Worm (Caenorhabditis elegans) whole organism, L3 larva: ENCODE data around the gene ints-13.

Experiments used
- R02D3.7 ChIP-seq: fragments of 150-350 bp; optimal IDR thresholded peaks from 2 replicates; lab custom pipeline; 2014; ENCODE audit warnings: missing biosample characterization, missing genetic modification characterization
- ZK546.5 ChIP-seq: sonication (generic microtip); optimal IDR thresholded peaks from 2 replicates; lab custom pipeline; 2017; ENCODE audit warnings: missing biosample characterization, missing genetic modification characterization
- aly-2 ChIP-seq: fragments of 150-350 bp; optimal IDR thresholded peaks from 2 replicates; lab custom pipeline; 2014; ENCODE audit warnings: missing biosample characterization, missing genetic modification characterization
- ama-1 ChIP-seq: fragments of 150-350 bp; optimal IDR thresholded peaks from 2 replicates; lab custom pipeline; 2018
- ceh-16 ChIP-seq: sonication (generic microtip); optimal IDR thresholded peaks from 2 replicates; lab custom pipeline; 2017; ENCODE audit warnings: missing biosample characterization, missing genetic modification characterization
- ceh-9 ChIP-seq: sonication (generic microtip); optimal IDR thresholded peaks from 2 replicates; lab custom pipeline; 2018; ENCODE audit warnings: missing biosample characterization, missing genetic modification characterization
- daf-12 ChIP-seq: fragments of 150-350 bp; optimal IDR thresholded peaks from 2 replicates; lab custom pipeline; 2014; ENCODE audit warnings: missing biosample characterization, missing genetic modification reagents, missing genetic modification characterization
- egl-5 ChIP-seq: fragments of 150-350 bp; optimal IDR thresholded peaks from 2 replicates; lab custom pipeline; 2017; ENCODE audit warnings: missing biosample characterization, missing genetic modification reagents, missing genetic modification characterization, inconsistent platforms
- elt-1 ChIP-seq: fragments of 150-350 bp; optimal IDR thresholded peaks from 2 replicates; lab custom pipeline; 2014; ENCODE audit warnings: missing biosample characterization, missing genetic modification characterization
- elt-2 ChIP-seq: sonication (generic microtip); optimal IDR thresholded peaks from 2 replicates; lab custom pipeline; 2016; ENCODE audit warnings: missing genetic modification reagents, mild to moderate bottlenecking, missing genetic modification characterization, missing compliant biosample characterization
- elt-3 ChIP-seq, 3 experiments: fragments of 150-350 bp in 1 of 3; sonication (generic microtip) in 2 of 3; optimal IDR thresholded peaks; 2 replicates in 2 of 3; 4 replicates in 1 of 3; lab custom pipeline; 2014 to 2017; ENCODE audit warnings: missing biosample characterization in 3 of 3, missing genetic modification characterization in 3 of 3
- fkh-10 ChIP-seq: sonication (generic microtip); optimal IDR thresholded peaks from 2 replicates; lab custom pipeline; 2017; ENCODE audit warnings: missing biosample characterization, missing genetic modification reagents, missing genetic modification characterization
- fkh-2 ChIP-seq: fragments of 150-350 bp; optimal IDR thresholded peaks from 2 replicates; lab custom pipeline; 2014; ENCODE audit warnings: missing biosample characterization, missing genetic modification reagents, missing genetic modification characterization
- fos-1 ChIP-seq: fragments of 150-350 bp; optimal IDR thresholded peaks from 2 replicates; lab custom pipeline; 2014; ENCODE audit warnings: missing biosample characterization, missing genetic modification characterization
- hmg-11 ChIP-seq: sonication (generic microtip); optimal IDR thresholded peaks from 2 replicates; lab custom pipeline; 2016; ENCODE audit warnings: missing genetic modification characterization, missing compliant biosample characterization
- jun-1 ChIP-seq: fragments of 150-350 bp; optimal IDR thresholded peaks from 2 replicates; lab custom pipeline; 2014; ENCODE audit warnings: missing biosample characterization, missing genetic modification reagents, missing genetic modification characterization
- lin-15B ChIP-seq: fragments of 150-350 bp; optimal IDR thresholded peaks from 2 replicates; lab custom pipeline; 2014; ENCODE audit warnings: missing biosample characterization, missing genetic modification characterization
- lin-39 ChIP-seq: fragments of 150-350 bp; optimal IDR thresholded peaks from 2 replicates; lab custom pipeline; 2018; ENCODE audit warnings: missing biosample characterization, missing genetic modification reagents, missing genetic modification characterization
- lsy-12 ChIP-seq: sonication (generic microtip); optimal IDR thresholded peaks from 2 replicates; lab custom pipeline; 2016; ENCODE audit warnings: mild to moderate bottlenecking, missing genetic modification characterization, missing compliant biosample characterization
- mdl-1 ChIP-seq: fragments of 150-350 bp; optimal IDR thresholded peaks from 2 replicates; lab custom pipeline; 2014; ENCODE audit warnings: missing biosample characterization, missing genetic modification characterization
- mml-1 ChIP-seq: fragments of 150-350 bp; sonication (generic microtip); optimal IDR thresholded peaks from 3 replicates; lab custom pipeline; 2014; ENCODE audit warnings: missing biosample characterization, missing genetic modification characterization
- nfya-1 ChIP-seq: sonication (generic microtip); optimal IDR thresholded peaks from 2 replicates; lab custom pipeline; 2017; ENCODE audit warnings: missing genetic modification characterization, mild to moderate bottlenecking, missing compliant biosample characterization, antibody characterized with exemption, moderate library complexity; ENCODE audit not compliant: insufficient read depth
- nhr-23 ChIP-seq: fragments of 150-350 bp; optimal IDR thresholded peaks from 2 replicates; lab custom pipeline; 2014; ENCODE audit warnings: missing biosample characterization, missing genetic modification reagents, missing genetic modification characterization
- nhr-237 ChIP-seq: fragments of 150-350 bp; optimal IDR thresholded peaks from 2 replicates; lab custom pipeline; 2014; ENCODE audit warnings: missing biosample characterization, missing genetic modification characterization
- nhr-25 ChIP-seq: sonication (generic microtip); optimal IDR thresholded peaks from 2 replicates; lab custom pipeline; 2017; ENCODE audit warnings: missing biosample characterization, missing genetic modification characterization
- nhr-28 ChIP-seq: fragments of 150-350 bp; optimal IDR thresholded peaks from 2 replicates; lab custom pipeline; 2014; ENCODE audit warnings: missing biosample characterization, missing genetic modification characterization
- nhr-43 ChIP-seq: sonication (generic microtip); optimal IDR thresholded peaks from 2 replicates; lab custom pipeline; 2016; ENCODE audit warnings: mild to moderate bottlenecking, missing genetic modification characterization, missing compliant biosample characterization; ENCODE audit not compliant: poor library complexity, severe bottlenecking
- nhr-76 ChIP-seq: fragments of 150-350 bp; sonication (generic microtip); optimal IDR thresholded peaks from 5 replicates; lab custom pipeline; 2014; ENCODE audit warnings: missing biosample characterization, missing genetic modification characterization
- pha-4 ChIP-seq: fragments of 150-350 bp; optimal IDR thresholded peaks from 2 replicates; lab custom pipeline; 2014; ENCODE audit warnings: missing biosample characterization, missing genetic modification reagents, missing genetic modification characterization
- pqm-1 ChIP-seq: fragments of 150-350 bp; optimal IDR thresholded peaks from 2 replicates; lab custom pipeline; 2017; ENCODE audit warnings: missing biosample characterization, missing genetic modification characterization, inconsistent platforms
- sea-2 ChIP-seq: fragments of 150-350 bp; sonication (generic microtip); optimal IDR thresholded peaks from 4 replicates; lab custom pipeline; 2014; ENCODE audit warnings: missing biosample characterization, missing genetic modification reagents, missing genetic modification characterization
- skn-1 ChIP-seq: fragments of 150-350 bp; optimal IDR thresholded peaks from 2 replicates; lab custom pipeline; 2014; ENCODE audit warnings: missing biosample characterization, missing genetic modification characterization
- snpc-4 ChIP-seq: fragments of 150-350 bp; optimal IDR thresholded peaks from 2 replicates; lab custom pipeline; 2014; ENCODE audit warnings: missing biosample characterization, missing genetic modification characterization
- tbx-2 ChIP-seq: sonication (generic microtip); optimal IDR thresholded peaks from 2 replicates; lab custom pipeline; 2016; ENCODE audit warnings: mild to moderate bottlenecking, missing genetic modification characterization, missing compliant biosample characterization
- unc-39 ChIP-seq: sonication (generic microtip); optimal IDR thresholded peaks from 4 replicates; lab custom pipeline; 2017; ENCODE audit warnings: missing biosample characterization, missing genetic modification characterization
- unc-62 ChIP-seq: fragments of 150-350 bp; sonication (generic microtip); optimal IDR thresholded peaks from 4 replicates; lab custom pipeline; 2014; ENCODE audit warnings: missing biosample characterization, missing genetic modification reagents, missing genetic modification characterization
- zag-1 ChIP-seq: fragments of 150-350 bp; optimal IDR thresholded peaks from 2 replicates; lab custom pipeline; 2014; ENCODE audit warnings: missing biosample characterization, missing genetic modification characterization
- ztf-11 ChIP-seq: fragments of 150-350 bp; optimal IDR thresholded peaks from 2 replicates; lab custom pipeline; 2014; ENCODE audit warnings: missing biosample characterization, missing genetic modification characterization

ints-13 gene

DNA sequence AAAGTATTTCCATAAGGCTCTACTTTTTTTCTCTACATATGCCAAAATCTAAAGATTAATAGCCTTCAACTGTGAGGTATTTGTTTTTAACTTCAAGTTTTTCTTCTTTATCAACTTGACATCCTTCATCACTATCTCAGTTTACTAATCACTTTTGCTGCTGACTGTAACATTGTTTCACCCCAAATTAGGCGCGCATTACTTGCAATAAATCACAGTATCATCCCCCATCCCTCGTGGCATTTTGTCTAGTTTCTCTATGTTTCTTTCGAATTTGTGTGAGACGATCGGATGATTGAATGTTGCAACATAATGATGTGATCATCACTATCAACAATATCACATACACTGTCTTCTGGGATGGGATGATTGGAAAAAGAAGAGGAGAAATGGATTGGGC is 10.2 kb upstream of the ints-13 start:
- no peak for TF ChIP-seq daf-12 (tag; lab: Kevin White, UChicago)
- peak in 2 of 3 experiments; percentile 61 to 65 for TF ChIP-seq elt-3 (tag; optimal IDR thresholded peaks at IDR 0.05; lab: Kevin White, UChicago)
- no peak for TF ChIP-seq lin-39 (tag; lab: Kevin White, UChicago)
- no peak for TF ChIP-seq nhr-76 (tag; lab: Kevin White, UChicago)
- no peak for TF ChIP-seq nhr-237 (tag; lab: Kevin White, UChicago)
- peak; percentile 87 for TF ChIP-seq nhr-25 (tag; lab: Kevin White, UChicago)
- no peak for TF ChIP-seq skn-1 (tag; lab: Kevin White, UChicago)
- TF ChIP-seq nhr-23, result peak; percentile 78
- TF ChIP-seq tbx-2 (tag; lab: Kevin White, UChicago), result no peak
- no peak for TF ChIP-seq R02D3.7 (tag; lab: Kevin White, UChicago)
- TF ChIP-seq jun-1 (tag; lab: Kevin White, UChicago), result no peak
- TF ChIP-seq unc-62 (GFP tag; lab: Kevin White, UChicago), result no peak
- TF ChIP-seq ztf-11 (tag; lab: Kevin White, UChicago), result no peak
- TF ChIP-seq nhr-43 (tag; lab: Kevin White, UChicago), result peak; percentile 69
- no peak for TF ChIP-seq lin-15B (tag; lab: Kevin White, UChicago)
- TF ChIP-seq sea-2, result no peak
- TF ChIP-seq fos-1 (tag; lab: Kevin White, UChicago), result no peak
- TF ChIP-seq elt-1, result no peak
- no peak for TF ChIP-seq lsy-12 (tag; lab: Kevin White, UChicago)
- no peak for TF ChIP-seq aly-2 (tag; lab: Kevin White, UChicago)
- no peak for TF ChIP-seq ZK546.5 (tag; lab: Kevin White, UChicago)
- no peak for TF ChIP-seq zag-1 (tag; lab: Kevin White, UChicago)
- TF ChIP-seq ceh-16 (tag; lab: Kevin White, UChicago), result no peak
- TF ChIP-seq egl-5, result no peak
- no peak for TF ChIP-seq fkh-10 (GFP tag; lab: Kevin White, UChicago)
- no peak for TF ChIP-seq pha-4 (tag; lab: Kevin White, UChicago)
- peak; percentile 88 for TF ChIP-seq mdl-1 (tag; lab: Kevin White, UChicago)
- TF ChIP-seq, all 47 proteins: peak for 5

ce11 chrIV:244843-245242 is 7.6 kb upstream of the ints-13 start, which contains the start of gene aass-1:
Gene aass-1, plus strand, starts transcription at chrIV:245143.
- TF ChIP-seq nhr-25 (tag; lab: Kevin White, UChicago) (peak; percentile 44), lsy-12 (tag; lab: Kevin White, UChicago) (no peak)
- TF ChIP-seq, all 47 proteins: peak for 1

ce11 chrIV:244278-244677 is 7.0 kb upstream of the ints-13 start:
- TF ChIP-seq lsy-12 (tag; lab: Kevin White, UChicago) (no peak), sea-2 (no peak)
- TF ChIP-seq, all 47 proteins: peak for 0

DNA sequence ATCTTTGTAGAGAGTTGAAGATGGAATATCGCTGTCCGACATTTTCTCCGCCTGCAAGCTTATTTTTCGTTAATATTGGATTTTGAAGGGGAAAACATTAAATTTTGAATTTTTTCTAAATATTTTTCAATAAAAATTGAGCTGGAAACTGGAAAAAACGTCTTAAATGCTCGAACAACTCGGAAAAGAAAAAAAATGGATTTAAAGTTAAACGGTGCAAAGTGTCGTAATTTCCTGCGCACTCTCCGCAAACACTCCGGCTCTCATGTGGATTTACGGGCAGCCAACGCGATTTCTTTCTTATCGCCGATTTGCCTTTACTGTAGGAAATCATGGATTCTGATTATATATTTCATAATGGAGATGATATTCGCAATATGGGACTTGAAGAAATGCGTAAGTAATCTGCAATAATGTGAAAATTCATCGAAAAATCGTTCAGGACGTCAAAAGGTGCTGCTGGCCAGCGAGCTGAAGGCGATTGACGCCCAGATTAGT is 3.1 kb upstream of the ints-13 start, which contains the start of the genes fnta-1 and cogc-8:
TSS of gene fnta-1 (minus strand) at position 51 of the 498 bp plus-strand sequence.
TSS of gene cogc-8 (plus strand) at position 195 of the 498 bp plus-strand sequence.
- TF ChIP-seq elt-1 (no peak), fkh-2 (tag; lab: Kevin White, UChicago) (no peak), R02D3.7 (tag; lab: Kevin White, UChicago) (no peak), snpc-4 (tag; lab: Kevin White, UChicago) (no peak), nhr-28 (tag; lab: Kevin White, UChicago) (no peak), mml-1 (no peak), nhr-43 (tag; lab: Kevin White, UChicago) (no peak), daf-12 (tag; lab: Kevin White, UChicago) (no peak), ceh-9 (tag; lab: Kevin White, UChicago) (no peak), nfya-1 (peak; percentile 48), elt-2 (peak; percentile 14), lin-15B (tag; lab: Kevin White, UChicago) (peak; percentile 41), pqm-1 (tag; lab: Kevin White, UChicago) (no peak), ZK546.5 (tag; lab: Kevin White, UChicago) (no peak), unc-39 (tag; lab: Kevin White, UChicago) (no peak), ama-1 (lab: Kevin White, UChicago) (no peak), ztf-11 (tag; lab: Kevin White, UChicago) (no peak), hmg-11 (tag; lab: Kevin White, UChicago) (peak; percentile 29), zag-1 (tag; lab: Kevin White, UChicago) (no peak)
- TF ChIP-seq, all 47 proteins: peak for 4
